Worm (Caenorhabditis elegans) whole organism, L4 larva: ENCODE results near the gene F46H5.11.

ENCODE experiments used
- Y48G9A.11 ChIP-seq: fragments of 200-800 bp; sonication (Bioruptor generic); IDR thresholded peaks from 2 replicates; pipeline ENCODE4 v1.3.6; 2022; ENCODE audit warnings: missing genetic modification reagents, missing genetic modification characterization, missing compliant biosample characterization
- ZK546.5 ChIP-seq, 2 experiments: sonication (generic microtip); optimal IDR thresholded peaks; 2 replicates each; lab custom pipeline; 2017; ENCODE audit warnings: missing biosample characterization in 2 of 2, missing genetic modification characterization in 2 of 2
- aha-1 ChIP-seq: fragments of 150-350 bp; peaks from one replicate; lab custom pipeline; 2014; ENCODE audit warnings: missing biosample characterization, missing genetic modification characterization
- cey-2 ChIP-seq: sonication (generic microtip); optimal IDR thresholded peaks from 3 replicates; lab custom pipeline; 2017; ENCODE audit warnings: missing genetic modification characterization, mild to moderate bottlenecking, missing compliant biosample characterization, antibody characterized with exemption, borderline replicate concordance; ENCODE audit not compliant: insufficient read depth
- daf-16 ChIP-seq, 3 experiments: sonication (generic microtip); optimal IDR thresholded peaks; 2 replicates each; lab custom pipeline; 2016 to 2017; ENCODE audit warnings: missing genetic modification characterization in 3 of 3, missing genetic modification reagents in 3 of 3, mild to moderate bottlenecking in 2 of 3, missing compliant biosample characterization in 2 of 3, missing biosample characterization in 1 of 3, moderate library complexity in 1 of 3
- dmd-6 ChIP-seq: fragments of 200-800 bp; sonication (Bioruptor generic); IDR thresholded peaks from 2 replicates; pipeline ENCODE4 v1.3.6; 2022; ENCODE audit warnings: missing genetic modification reagents, missing genetic modification characterization, missing compliant biosample characterization
- dmd-8 ChIP-seq: fragments of 200-800 bp; sonication (Bioruptor generic); IDR thresholded peaks from 2 replicates; pipeline ENCODE4 v1.3.6; 2022; ENCODE audit warnings: missing genetic modification characterization, missing compliant biosample characterization
- dmd-9 ChIP-seq: fragments of 200-800 bp; sonication (Bioruptor generic); IDR thresholded peaks from 2 replicates; pipeline ENCODE4 v1.3.6; 2022; ENCODE audit warnings: missing genetic modification reagents, missing genetic modification characterization, missing compliant biosample characterization
- dpl-1 ChIP-seq: fragments of 150-350 bp; optimal IDR thresholded peaks from 2 replicates; lab custom pipeline; 2014; ENCODE audit warnings: missing biosample characterization, missing genetic modification reagents, missing genetic modification characterization
- dve-1 ChIP-seq: sonication (generic microtip); optimal IDR thresholded peaks from 2 replicates; lab custom pipeline; 2017; ENCODE audit warnings: antibody characterized with exemption, mild to moderate bottlenecking, missing genetic modification characterization, missing compliant biosample characterization; ENCODE audit not compliant: insufficient read depth
- egl-27 ChIP-seq: sonication (generic microtip); optimal IDR thresholded peaks from 3 replicates; lab custom pipeline; 2017; ENCODE audit warnings: missing biosample characterization, missing genetic modification reagents, missing genetic modification characterization
- egl-43 ChIP-seq: fragments of 200-800 bp; sonication (Bioruptor generic); IDR thresholded peaks from 2 replicates; pipeline ENCODE4 v1.3.6; 2022; ENCODE audit warnings: missing genetic modification reagents, missing genetic modification characterization, missing compliant biosample characterization
- hlh-11 ChIP-seq: fragments of 200-800 bp; sonication (Bioruptor generic); optimal IDR thresholded peaks from 2 replicates; lab custom pipeline; 2018; ENCODE audit warnings: mild to moderate bottlenecking, missing genetic modification characterization, missing compliant biosample characterization
- hlh-30 ChIP-seq: sonication (generic microtip); optimal IDR thresholded peaks from 2 replicates; lab custom pipeline; 2017; ENCODE audit warnings: antibody characterized with exemption, mild to moderate bottlenecking, missing genetic modification characterization, missing compliant biosample characterization; ENCODE audit not compliant: insufficient read depth
- lim-7 ChIP-seq: fragments of 200-800 bp; sonication (Bioruptor generic); IDR thresholded peaks from 2 replicates; pipeline ENCODE4 v1.3.6; 2022; ENCODE audit warnings: missing genetic modification characterization, missing compliant biosample characterization
- lin-29 ChIP-seq: fragments of 200-800 bp; sonication (Bioruptor generic); IDR thresholded peaks from 2 replicates; pipeline ENCODE4 v1.3.6; 2022; ENCODE audit warnings: missing genetic modification reagents, missing genetic modification characterization, missing compliant biosample characterization
- lin-38 ChIP-seq: fragments of 200-800 bp; sonication (Bioruptor generic); IDR thresholded peaks from 2 replicates; pipeline ENCODE4 v1.3.6; 2022; ENCODE audit warnings: missing genetic modification reagents, missing genetic modification characterization, missing compliant biosample characterization
- lir-3 ChIP-seq: sonication (generic microtip); optimal IDR thresholded peaks from 2 replicates; lab custom pipeline; 2016; ENCODE audit warnings: mild to moderate bottlenecking, missing genetic modification characterization, missing compliant biosample characterization
- mdl-1 ChIP-seq, 2 experiments: fragments of 150-350 bp in 1 of 2; sonication (generic microtip) in 1 of 2; optimal IDR thresholded peaks; 2 replicates each; lab custom pipeline; 2014 to 2017; ENCODE audit warnings: missing biosample characterization in 2 of 2, missing genetic modification characterization in 2 of 2
- mdt-29 ChIP-seq: fragments of 200-800 bp; sonication (Bioruptor generic); IDR thresholded peaks from 2 replicates; pipeline ENCODE4 v1.3.6; 2022; ENCODE audit warnings: missing genetic modification reagents, missing genetic modification characterization, missing compliant biosample characterization
- mep-1 ChIP-seq: fragments of 150-350 bp; sonication (generic microtip); optimal IDR thresholded peaks from 3 replicates; lab custom pipeline; 2014; ENCODE audit warnings: missing biosample characterization, missing genetic modification characterization
- mxl-3 ChIP-seq: fragments of 200-800 bp; sonication (Bioruptor generic); optimal IDR thresholded peaks from 2 replicates; lab custom pipeline; 2018; ENCODE audit warnings: mild to moderate bottlenecking, missing genetic modification characterization, missing compliant biosample characterization
- nhr-102 ChIP-seq: sonication (generic microtip); optimal IDR thresholded peaks from 2 replicates; lab custom pipeline; 2016; ENCODE audit warnings: mild to moderate bottlenecking, missing genetic modification characterization, moderate library complexity, missing compliant biosample characterization
- nhr-11 ChIP-seq: fragments of 150-350 bp; optimal IDR thresholded peaks from 2 replicates; lab custom pipeline; 2014; ENCODE audit warnings: missing biosample characterization, missing genetic modification characterization
- nhr-28 ChIP-seq: fragments of 150-350 bp; optimal IDR thresholded peaks from 2 replicates; lab custom pipeline; 2014; ENCODE audit warnings: missing biosample characterization, missing genetic modification characterization
- nhr-48 ChIP-seq: sonication (generic microtip); optimal IDR thresholded peaks from 2 replicates; lab custom pipeline; 2016; ENCODE audit warnings: mild to moderate bottlenecking, missing genetic modification characterization, missing compliant biosample characterization
- nhr-6 ChIP-seq: fragments of 150-350 bp; optimal IDR thresholded peaks from 2 replicates; lab custom pipeline; 2014; ENCODE audit warnings: missing biosample characterization, missing genetic modification characterization
- nhr-77 ChIP-seq: fragments of 150-350 bp; optimal IDR thresholded peaks from 2 replicates; lab custom pipeline; 2014; ENCODE audit warnings: missing biosample characterization, missing genetic modification characterization
- pha-4 ChIP-seq, 2 experiments: fragments of 150-350 bp in 1 of 2; fragments of 200-800 bp in 1 of 2; sonication (Bioruptor generic) in 1 of 2; IDR thresholded peaks in 1 of 2; optimal IDR thresholded peaks in 1 of 2; 2 replicates each; pipeline versions ENCODE4 v1.3.6 to Lab custom; 2014 to 2022; ENCODE audit warnings: missing genetic modification characterization in 2 of 2, missing genetic modification reagents in 2 of 2, missing biosample characterization in 1 of 2, missing compliant biosample characterization in 1 of 2
- php-3 ChIP-seq: fragments of 200-800 bp; sonication (Bioruptor generic); IDR thresholded peaks from 2 replicates; pipeline ENCODE4 v1.3.6; 2022; ENCODE audit warnings: missing genetic modification reagents, missing genetic modification characterization, missing compliant biosample characterization
- pqm-1 ChIP-seq: sonication (generic microtip); optimal IDR thresholded peaks from 2 replicates; lab custom pipeline; 2017; ENCODE audit warnings: missing biosample characterization, missing genetic modification characterization
- saeg-2 ChIP-seq: fragments of 200-800 bp; sonication (Bioruptor generic); IDR thresholded peaks from 2 replicates; pipeline ENCODE4 v1.3.6; 2022; ENCODE audit warnings: missing genetic modification reagents, missing genetic modification characterization, missing compliant biosample characterization
- snpc-1.2 ChIP-seq: fragments of 200-800 bp; sonication (Bioruptor generic); IDR thresholded peaks from 2 replicates; pipeline ENCODE4 v1.3.6; 2022; ENCODE audit warnings: missing genetic modification reagents, missing genetic modification characterization, missing compliant biosample characterization
- tra-1 ChIP-seq: fragments of 200-800 bp; sonication (Bioruptor generic); IDR thresholded peaks from 2 replicates; pipeline ENCODE4 v1.3.6; 2022; ENCODE audit warnings: missing genetic modification reagents, missing genetic modification characterization, missing compliant biosample characterization
- unc-130 ChIP-seq: sonication (generic microtip); optimal IDR thresholded peaks from 2 replicates; lab custom pipeline; 2016; ENCODE audit warnings: missing genetic modification reagents, missing genetic modification characterization, missing compliant biosample characterization
- unc-62 ChIP-seq, 3 experiments: fragments of 150-350 bp in 1 of 3; sonication (generic microtip); optimal IDR thresholded peaks in 2 of 3; peaks in 1 of 3; 1 replicate in 1 of 3; 2 replicates in 2 of 3; lab custom pipeline; 2014 to 2017; ENCODE audit warnings: missing biosample characterization in 3 of 3, missing genetic modification characterization in 3 of 3, missing genetic modification reagents in 3 of 3, missing genotype in 1 of 3
- zag-1 ChIP-seq: fragments of 150-350 bp; optimal IDR thresholded peaks from 2 replicates; lab custom pipeline; 2014; ENCODE audit warnings: missing biosample characterization, missing genetic modification characterization
- zip-2 ChIP-seq: fragments of 150-350 bp; optimal IDR thresholded peaks from 2 replicates; lab custom pipeline; 2014; ENCODE audit warnings: missing biosample characterization, missing genetic modification characterization

The F46H5.11 gene

DNA sequence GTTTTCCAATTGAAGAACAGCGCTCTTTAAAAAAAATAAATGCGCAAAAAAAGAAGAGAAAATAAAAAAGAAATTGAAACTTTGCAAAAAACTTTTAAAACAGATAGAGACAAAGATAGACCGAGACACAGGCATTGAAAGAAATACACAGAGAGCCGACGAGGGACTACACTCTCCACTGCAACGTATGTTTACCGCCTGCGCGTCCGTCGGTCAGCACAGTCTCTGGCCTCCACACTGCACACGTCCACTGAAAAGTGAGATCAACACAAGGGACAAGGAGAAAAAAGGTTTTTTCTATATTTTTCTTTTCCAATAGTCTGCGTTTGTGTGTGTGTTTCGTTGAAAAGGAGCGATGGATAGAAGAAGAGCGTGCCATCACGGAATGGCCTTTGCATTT lies 34.6 kb upstream of the F46H5.11 start (continued):
- TF ChIP-seq daf-16 (GFP tag; optimal IDR thresholded peaks at IDR 0.05; lab: Kevin White, UChicago) (peak in 1 of 2 experiments; percentile 49), daf-16 (tag; optimal IDR thresholded peaks at IDR 0.05; lab: Kevin White, UChicago) (peak; percentile 64), pha-4 (GFP tag; IDR thresholded peaks at IDR 0.05; lab: Robert Waterston, UW) (no peak), pha-4 (tag; optimal IDR thresholded peaks at IDR 0.05; lab: Kevin White, UChicago) (peak; percentile 17), nhr-11 (no peak), snpc-1.2 (no peak), lir-3 (tag; lab: Kevin White, UChicago) (no peak), lin-38 (no peak), Y48G9A.11 (GFP tag; lab: Robert Waterston, UW) (no peak), cey-2 (tag; lab: Kevin White, UChicago) (no peak), tra-1 (GFP tag; lab: Robert Waterston, UW) (peak; percentile 68; the same call in 1 of the 2 replicates)

DNA sequence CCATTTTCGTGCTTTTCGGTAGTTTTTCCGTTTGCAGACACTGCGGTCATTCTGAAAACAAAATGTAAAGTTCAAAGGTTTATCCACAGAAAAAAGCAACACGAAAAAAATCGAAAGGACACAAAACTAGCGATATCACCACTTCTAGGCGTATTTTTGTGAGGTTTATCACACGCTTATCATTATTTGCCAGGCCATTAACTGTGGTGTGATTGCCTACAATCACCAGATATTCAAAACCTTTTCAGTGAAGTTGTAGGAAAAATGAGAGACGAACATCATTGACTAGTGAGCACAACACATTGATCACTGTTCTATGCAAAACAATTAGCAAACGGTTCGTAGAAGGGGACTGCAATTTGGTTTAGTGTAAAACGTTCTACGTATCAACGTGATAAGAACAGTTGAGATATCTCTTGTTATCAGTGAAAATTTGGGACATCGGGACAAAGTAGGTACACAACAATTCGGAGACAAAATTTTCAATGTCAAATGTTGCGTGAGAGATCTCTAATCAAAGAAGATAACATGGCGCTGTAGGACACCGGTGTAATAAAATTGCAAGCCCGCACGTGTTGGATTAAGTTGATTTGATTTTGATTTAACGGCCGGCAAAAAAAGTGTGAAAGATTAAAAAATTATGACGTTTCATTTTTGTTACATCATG lies 33.8 kb upstream of the F46H5.11 start, which contains the start of gene sur-5:
sur-5 (minus strand) TSS at position 51 of the 667 bp plus-strand sequence.
- TF ChIP-seq dve-1 = peak; percentile 74
- TF ChIP-seq hlh-11 (tag; lab: Kevin White, UChicago) = peak; percentile 81
- TF ChIP-seq ZK546.5 (tag; optimal IDR thresholded peaks at IDR 0.05; lab: Kevin White, UChicago) = no peak
- no peak for TF ChIP-seq lim-7
- no peak for TF ChIP-seq daf-16 (GFP tag; optimal IDR thresholded peaks at IDR 0.05; lab: Kevin White, UChicago)
- peak; percentile 86 for TF ChIP-seq daf-16 (tag; optimal IDR thresholded peaks at IDR 0.05; lab: Kevin White, UChicago)
- TF ChIP-seq nhr-6 (tag; lab: Kevin White, UChicago) = no peak
- TF ChIP-seq unc-62 (GFP tag; optimal IDR thresholded peaks at IDR 0.05 in 1 of 2; lab: Kevin White, UChicago) = no peak
- no peak for TF ChIP-seq unc-62 (tag; optimal IDR thresholded peaks at IDR 0.05; lab: Kevin White, UChicago)
- peak; percentile 62 for TF ChIP-seq aha-1 (tag; lab: Kevin White, UChicago)
- TF ChIP-seq zip-2 (tag; lab: Kevin White, UChicago) = no peak
- no peak for TF ChIP-seq egl-43 (GFP tag; lab: Robert Waterston, UW)
- TF ChIP-seq nhr-48 (tag; lab: Kevin White, UChicago) = peak; percentile 84
- no peak for TF ChIP-seq lir-3 (tag; lab: Kevin White, UChicago)
- peak; percentile 62 for TF ChIP-seq mxl-3
- TF ChIP-seq nhr-77 (tag; lab: Kevin White, UChicago) = peak; percentile 20
- TF ChIP-seq mdl-1 (tag; optimal IDR thresholded peaks at IDR 0.05; lab: Kevin White, UChicago) = peak in 1 of 2 experiments; percentile 59
- TF ChIP-seq dmd-9 (GFP tag; lab: Robert Waterston, UW) = no peak
- peak; percentile 61 for TF ChIP-seq dmd-6 (GFP tag; lab: Robert Waterston, UW)
- no peak for TF ChIP-seq dpl-1
- peak; percentile 52 for TF ChIP-seq nhr-102
- no peak for TF ChIP-seq dmd-8 (GFP tag; lab: Robert Waterston, UW)
- 0 out of 2 replicates have a peak, but pooled peaks have one; percentile 22 for TF ChIP-seq php-3 (GFP tag; lab: Robert Waterston, UW)
- peak; percentile 81 for TF ChIP-seq pqm-1
- TF ChIP-seq saeg-2 = no peak
- no peak for TF ChIP-seq lin-29 (GFP tag; lab: Robert Waterston, UW)
- no peak for TF ChIP-seq unc-130 (GFP tag; lab: Kevin White, UChicago)
- TF ChIP-seq hlh-30 = peak; percentile 54
- 0 out of 2 replicates have a peak, but pooled peaks have one; percentile 23 for TF ChIP-seq mdt-29 (GFP tag; lab: Robert Waterston, UW)
- TF ChIP-seq mep-1 (tag; lab: Kevin White, UChicago) = peak; percentile 30
- TF ChIP-seq zag-1 = no peak
- no peak for TF ChIP-seq egl-27 (tag; lab: Kevin White, UChicago)
- peak; percentile 47 for TF ChIP-seq nhr-28 (tag; lab: Kevin White, UChicago)
- TF ChIP-seq, all 104 proteins: peak for 16
